Fruit fly (Drosophila melanogaster) whole organism, adult: Measurements from ENCODE around the gene spdo.

Experiments
- CG12768 ChIP-seq: fragments of 200-800 bp; sonication (Bioruptor generic); optimal IDR thresholded peaks from 2 replicates; lab custom pipeline; 2017; ENCODE audit warnings: missing biosample characterization, missing genetic modification characterization, mild to moderate bottlenecking, moderate library complexity, missing genetic modification reagents
- CG1620 ChIP-seq: fragments of 200-800 bp; sonication (Bioruptor generic); optimal IDR thresholded peaks from 2 replicates; lab custom pipeline; 2016; ENCODE audit warnings: missing biosample characterization, missing genetic modification characterization
- CG33017 ChIP-seq: fragments of 200-800 bp; sonication (Bioruptor generic); optimal IDR thresholded peaks from 2 replicates; lab custom pipeline; 2018; ENCODE audit warnings: missing biosample characterization, mild to moderate bottlenecking, missing genetic modification characterization, moderate library complexity
- CG7045 ChIP-seq: fragments of 200-800 bp; sonication (Bioruptor generic); optimal IDR thresholded peaks from 2 replicates; lab custom pipeline; 2017; ENCODE audit warnings: missing biosample characterization, mild to moderate bottlenecking, missing genetic modification characterization
- CG7101 ChIP-seq: fragments of 200-800 bp; sonication (Bioruptor generic); optimal IDR thresholded peaks from 2 replicates; lab custom pipeline; 2018; ENCODE audit warnings: missing biosample characterization, mild to moderate bottlenecking, missing genetic modification characterization, moderate library complexity
- Crg-1 ChIP-seq: fragments of 200-800 bp; sonication (Bioruptor generic); optimal IDR thresholded peaks from 2 replicates; lab custom pipeline; 2016; ENCODE audit warnings: missing biosample characterization, missing genetic modification characterization
- Hr96 ChIP-seq: fragments of 200-800 bp; sonication (Bioruptor generic); optimal IDR thresholded peaks from 2 replicates; lab custom pipeline; 2016; ENCODE audit warnings: missing biosample characterization, missing genetic modification characterization
- cic ChIP-seq: fragments of 200-800 bp; sonication (Bioruptor generic); optimal IDR thresholded peaks from 2 replicates; lab custom pipeline; 2017; ENCODE audit warnings: missing biosample characterization, mild to moderate bottlenecking, missing genetic modification characterization, moderate library complexity
- cnc ChIP-seq, 2 experiments: fragments of >200 bp; optimal IDR thresholded peaks; 2 replicates each; lab custom pipeline; 2017
- kay ChIP-seq: fragments of 200-800 bp; sonication (Bioruptor generic); peaks from one replicate; lab custom pipeline; 2016; ENCODE audit warnings: missing biosample characterization, missing genetic modification characterization, borderline replicate concordance
- ovo ChIP-seq: fragments of 200-800 bp; sonication (Bioruptor generic); optimal IDR thresholded peaks from 2 replicates; lab custom pipeline; 2016; ENCODE audit warnings: missing biosample characterization, missing genetic modification characterization
- pad ChIP-seq: fragments of 200-800 bp; sonication (Bioruptor generic); optimal IDR thresholded peaks from 3 replicates; lab custom pipeline; 2017; ENCODE audit warnings: missing biosample characterization, missing genetic modification characterization, mild to moderate bottlenecking, moderate library complexity, missing genetic modification reagents
- toe ChIP-seq: fragments of 200-800 bp; sonication (Bioruptor generic); optimal IDR thresholded peaks from 2 replicates; lab custom pipeline; 2016; ENCODE audit warnings: missing biosample characterization, missing genetic modification characterization

- TF ChIP-seq Crg-1 (GFP tag; lab: Kevin White, UChicago) = no peak
- TF ChIP-seq kay (GFP tag; lab: Kevin White, UChicago) = no peak
- TF ChIP-seq ovo (GFP tag; lab: Kevin White, UChicago) = no peak
- no peak for TF ChIP-seq CG1620 (GFP tag; lab: Kevin White, UChicago)
- no peak for TF ChIP-seq Hr96 (GFP tag; lab: Kevin White, UChicago)
- TF ChIP-seq CG33017 (tag; lab: Kevin White, UChicago) = no peak
- no peak for TF ChIP-seq toe
- no peak for TF ChIP-seq pad (GFP tag; lab: Kevin White, UChicago)
- no peak for TF ChIP-seq CG12768 (GFP tag; lab: Kevin White, UChicago)
- no peak for TF ChIP-seq cnc (optimal IDR thresholded peaks at IDR 0.05; lab: Kevin White, UChicago)
- no peak for TF ChIP-seq CG7101
- no peak for TF ChIP-seq CG7045
- TF ChIP-seq cic = no peak
These were observed 29.1 kb downstream of the spdo start, which contains the start of the genes PH4alphaSG1 and CG15539 for dm6 chr3R:30505561-30506037.
